Worm (Caenorhabditis elegans): ENCODE measurements around the gene nspd-3.
"Not testable (repeated sequence)": the region's sequence is repeated elsewhere in the genome, so short reads cannot be mapped to it uniquely, and the experiment has no call there.

- TF ChIP-seq madf-3 (GFP tag; IDR thresholded peaks at IDR 0.05); D2030.7 (GFP tag; IDR thresholded peaks at IDR 0.05); tlf-1 (GFP tag; optimal IDR thresholded peaks at IDR 0.05); snpc-1.3 (tag; optimal IDR thresholded peaks at IDR 0.05; ENCODE audit: insufficient read depth); xnd-1 (tag; optimal IDR thresholded peaks at IDR 0.05); K11D2.4 (GFP tag; IDR thresholded peaks at IDR 0.05); dpff-1 (tag; optimal IDR thresholded peaks at IDR 0.05); B0019.2 (GFP tag; conservative IDR thresholded peaks at IDR 0.05); sptf-2 (GFP tag; optimal IDR thresholded peaks at IDR 0.05); mxl-1 (tag; optimal IDR thresholded peaks at IDR 0.05): not testable (repeated sequence)
These were observed 2.8 kb upstream of the nspd-3 start, which contains the start of gene nspd-6 for ce11 chrIV:5165626-5166025.
